Worm (Caenorhabditis elegans) whole organism, L4 larva: ENCODE measurements around the gene C16A11.7.

ENCODE experiments used
- D1046.2 ChIP-seq: fragments of 200-800 bp; sonication (Bioruptor generic); IDR thresholded peaks from 2 replicates; pipeline ENCODE4 v1.3.6; 2022; ENCODE audit warnings: missing genetic modification characterization, missing compliant biosample characterization
- F49E8.2 ChIP-seq: sonication (generic microtip); optimal IDR thresholded peaks from 2 replicates; lab custom pipeline; 2016; ENCODE audit warnings: missing compliant biosample characterization, mild to moderate bottlenecking, missing genetic modification characterization, borderline replicate concordance
- ama-1 ChIP-seq: fragments of 150-350 bp; optimal IDR thresholded peaks from 2 replicates; lab custom pipeline; 2014; ENCODE audit warnings: inconsistent platforms, mixed read lengths
- ceh-32 ChIP-seq: sonication (generic microtip); optimal IDR thresholded peaks from 2 replicates; lab custom pipeline; 2016; ENCODE audit warnings: mild to moderate bottlenecking, missing genetic modification characterization, missing compliant biosample characterization; ENCODE audit not compliant: poor library complexity
- dve-1 ChIP-seq: sonication (generic microtip); optimal IDR thresholded peaks from 2 replicates; lab custom pipeline; 2017; ENCODE audit warnings: antibody characterized with exemption, mild to moderate bottlenecking, missing genetic modification characterization, missing compliant biosample characterization; ENCODE audit not compliant: insufficient read depth
- lin-39 ChIP-seq: fragments of 150-350 bp; optimal IDR thresholded peaks from 2 replicates; lab custom pipeline; 2014; ENCODE audit warnings: missing biosample characterization, missing genetic modification reagents, missing genetic modification characterization
- lsy-2 ChIP-seq, 2 experiments: fragments of 150-350 bp in 1 of 2; sonication (generic microtip) in 1 of 2; optimal IDR thresholded peaks; 2 replicates each; lab custom pipeline; 2014 to 2017; ENCODE audit warnings: missing biosample characterization in 2 of 2, missing genetic modification characterization in 2 of 2
- nhr-11 ChIP-seq: fragments of 150-350 bp; optimal IDR thresholded peaks from 2 replicates; lab custom pipeline; 2014; ENCODE audit warnings: missing biosample characterization, missing genetic modification characterization
- nhr-237 ChIP-seq: sonication (generic microtip); optimal IDR thresholded peaks from 2 replicates; lab custom pipeline; 2017; ENCODE audit warnings: missing biosample characterization, missing genetic modification characterization
- rbr-2 ChIP-seq: sonication (generic microtip); optimal IDR thresholded peaks from 2 replicates; lab custom pipeline; 2016; ENCODE audit warnings: missing genotype, missing genetic modification characterization, missing compliant biosample characterization
- set-16 ChIP-seq: fragments of 200-800 bp; sonication (Bioruptor generic); IDR thresholded peaks from 2 replicates; pipeline ENCODE4 v1.3.6; 2022; ENCODE audit warnings: missing genetic modification reagents, missing genetic modification characterization, missing compliant biosample characterization
- unc-39 ChIP-seq: sonication (generic microtip); optimal IDR thresholded peaks from 2 replicates; lab custom pipeline; 2017; ENCODE audit warnings: missing biosample characterization, missing genetic modification characterization
- unc-62 ChIP-seq, 3 experiments: fragments of 150-350 bp in 1 of 3; sonication (generic microtip); optimal IDR thresholded peaks in 2 of 3; peaks in 1 of 3; 1 replicate in 1 of 3; 2 replicates in 2 of 3; lab custom pipeline; 2014 to 2017; ENCODE audit warnings: missing biosample characterization in 3 of 3, missing genetic modification characterization in 3 of 3, missing genetic modification reagents in 3 of 3, missing genotype in 1 of 3
- zag-1 ChIP-seq: fragments of 150-350 bp; optimal IDR thresholded peaks from 2 replicates; lab custom pipeline; 2014; ENCODE audit warnings: missing biosample characterization, missing genetic modification characterization

ce11 chrII:4294801-4295200, 38.0 kb upstream of the C16A11.7 start, which contains the start of gene rml-4:
- no peak for TF ChIP-seq lin-39
- TF ChIP-seq dve-1 (tag; lab: Kevin White, UChicago) = no peak
- no peak for TF ChIP-seq ceh-32 (tag; lab: Kevin White, UChicago)
- no peak for TF ChIP-seq zag-1 (tag; lab: Kevin White, UChicago)
- TF ChIP-seq D1046.2 (GFP tag; lab: Robert Waterston, UW) = no peak
- no peak for TF ChIP-seq lsy-2 (tag; optimal IDR thresholded peaks at IDR 0.05; lab: Kevin White, UChicago)
- TF ChIP-seq rbr-2 (tag; lab: Kevin White, UChicago) = no peak
- TF ChIP-seq set-16 (GFP tag; lab: Robert Waterston, UW) = no peak
- no peak for TF ChIP-seq unc-39 (tag; lab: Kevin White, UChicago)
- TF ChIP-seq F49E8.2 (tag; lab: Kevin White, UChicago) = no peak
- TF ChIP-seq nhr-11 = no peak
- no peak for TF ChIP-seq ama-1 (lab: Kevin White, UChicago)
- TF ChIP-seq nhr-237 = no peak
- no peak for TF ChIP-seq unc-62 (GFP tag; optimal IDR thresholded peaks at IDR 0.05 in 1 of 2; lab: Kevin White, UChicago)
- no peak for TF ChIP-seq unc-62 (tag; optimal IDR thresholded peaks at IDR 0.05; lab: Kevin White, UChicago)
